Fruit fly (Drosophila melanogaster): ENCODE data around the gene CG10208.

DNA sequence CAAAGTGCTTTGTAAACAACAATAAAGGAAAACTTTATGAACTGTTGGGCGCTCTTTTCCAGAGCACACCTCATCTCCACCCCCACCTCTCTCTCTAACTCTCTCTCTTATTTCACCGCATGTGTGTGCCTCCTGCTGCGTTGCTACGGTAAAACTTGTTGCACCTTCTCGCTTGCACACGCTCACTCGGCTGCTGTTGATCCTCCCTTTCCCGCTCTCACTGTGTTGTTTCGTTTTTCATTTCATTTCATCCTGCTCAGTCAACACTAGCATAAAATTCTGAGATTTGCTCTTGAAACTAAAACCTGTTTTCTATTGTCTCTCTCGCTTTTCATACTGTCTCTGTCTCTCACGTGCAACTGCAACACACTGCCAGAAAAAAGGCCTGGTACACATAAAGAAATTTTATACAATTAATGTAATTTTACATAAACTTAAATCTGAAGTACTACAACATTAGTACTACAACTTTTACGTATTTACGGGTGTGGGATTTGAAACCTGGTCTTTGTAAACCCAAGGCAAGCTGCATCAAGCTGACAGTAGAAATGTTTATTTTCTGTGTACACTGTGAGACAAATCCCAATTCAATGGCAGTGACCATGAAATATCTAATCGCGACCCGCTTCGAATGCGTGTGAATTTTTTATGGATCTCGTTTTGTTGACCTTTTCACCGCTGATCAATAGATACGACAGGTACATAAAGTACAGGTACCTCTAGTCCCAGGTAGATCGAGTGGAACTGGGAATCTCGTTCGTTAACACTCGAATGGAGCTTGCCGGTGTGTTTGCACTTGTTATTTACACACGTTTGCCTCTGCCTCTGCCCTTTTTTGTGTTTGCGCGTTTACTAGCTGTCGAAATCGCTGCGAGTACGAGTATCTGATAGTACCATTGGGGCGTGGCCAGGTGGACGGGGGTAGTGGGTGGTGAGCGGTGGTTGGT lies 8.8 kb upstream of the CG10208 start:
- no peak for TF ChIP-seq Myc (optimal IDR thresholded peaks at IDR 0.05)
- TF ChIP-seq insv (optimal IDR thresholded peaks at IDR 0.05): no peak
- no peak for TF ChIP-seq psq (optimal IDR thresholded peaks at IDR 0.05)
